Worm (Caenorhabditis elegans): ENCODE data around the gene clec-234.

- TF ChIP-seq nhr-76 (tag; optimal IDR thresholded peaks at IDR 0.05) = no peak
- no peak for TF ChIP-seq alr-1 (tag; optimal IDR thresholded peaks at IDR 0.05; ENCODE audit: borderline replicate concordance)
- no peak for TF ChIP-seq nhr-90 (tag; optimal IDR thresholded peaks at IDR 0.05; ENCODE audit: poor library complexity)
- TF ChIP-seq mdl-1 (tag; optimal IDR thresholded peaks at IDR 0.05) = no peak
Measured at ce11 chrV:16483044-16483443, 49.7 kb upstream of the clec-234 start, which contains the start of gene F57E7.2.

All from whole organism, L1 larva.